Fruit fly (Drosophila melanogaster): ENCODE measurements around the gene kon.

Gene kon

dm6 chr2L:18442903-18443608 is 60.7 kb downstream of the kon start, which contains the start of gene RpS26 (continued):
- TF ChIP-seq wor (GFP tag; IDR thresholded peaks at IDR 0.05) (no peak), sim (GFP tag; IDR thresholded peaks at IDR 0.05) (no peak), CG5180 (GFP tag; optimal IDR thresholded peaks at IDR 0.05) (no peak), CG12155 (GFP tag; optimal IDR thresholded peaks at IDR 0.05) (peak; percentile 26), Rfx (GFP tag; IDR thresholded peaks at IDR 0.05) (peak; percentile 75), CG10209 (GFP tag; optimal IDR thresholded peaks at IDR 0.05) (peak; percentile 42), rib (GFP tag; IDR thresholded peaks at IDR 0.05) (no peak), ems (GFP tag; optimal IDR thresholded peaks at IDR 0.05) (peak; percentile 63), CG8924 (tag; optimal IDR thresholded peaks at IDR 0.05) (peak; percentile 51), Mes4 (GFP tag; optimal IDR thresholded peaks at IDR 0.05) (peak; percentile 62), Eip74EF (GFP tag; optimal IDR thresholded peaks at IDR 0.05) (no peak), CG10462 (GFP tag; optimal IDR thresholded peaks at IDR 0.05) (peak; percentile 38), p53 (GFP tag; optimal IDR thresholded peaks at IDR 0.05) (peak; percentile 52), CG6791 (GFP tag; IDR thresholded peaks at IDR 0.05; ENCODE audit: partially characterized antibody) (no peak), CG3407 (GFP tag; optimal IDR thresholded peaks at IDR 0.05) (peak; percentile 3), Max (GFP tag; optimal IDR thresholded peaks at IDR 0.05) (peak; percentile 71), lmd (GFP tag; IDR thresholded peaks at IDR 0.05) (peak; percentile 61), nom (GFP tag; optimal IDR thresholded peaks at IDR 0.05) (peak; percentile 46), CG11723 (GFP tag; optimal IDR thresholded peaks at IDR 0.05) (no peak), caup (GFP tag; optimal IDR thresholded peaks at IDR 0.05; ENCODE audit: severe bottlenecking) (peak; percentile 79), CG3281 (GFP tag; optimal IDR thresholded peaks at IDR 0.05) (peak; percentile 45), CG4360 (GFP tag; IDR thresholded peaks at IDR 0.05) (0 out of 2 replicates have a peak, but pooled peaks have one; percentile 8), CG15479 (GFP tag; optimal IDR thresholded peaks at IDR 0.05) (peak; percentile 14), CrebB (tag; optimal IDR thresholded peaks at IDR 0.05) (no peak), CG4854 (GFP tag; optimal IDR thresholded peaks at IDR 0.05) (peak; percentile 93), repo (GFP tag; optimal IDR thresholded peaks at IDR 0.05) (no peak), CG1647 (GFP tag; optimal IDR thresholded peaks at IDR 0.05) (peak; percentile 22), mam (GFP tag; optimal IDR thresholded peaks at IDR 0.05) (peak; percentile 63), cas (GFP tag; IDR thresholded peaks at IDR 0.05) (no peak), ftz-f1 (GFP tag; optimal IDR thresholded peaks at IDR 0.05) (peak; percentile 40), HmgZ (tag; optimal IDR thresholded peaks at IDR 0.05) (peak; percentile 16), chn (GFP tag; optimal IDR thresholded peaks at IDR 0.05) (peak; percentile 36), Dad (GFP tag; optimal IDR thresholded peaks at IDR 0.05) (peak; percentile 57), vvl (GFP tag; IDR thresholded peaks at IDR 0.05) (peak; percentile 55), Doc2 (GFP tag; IDR thresholded peaks at IDR 0.05) (no peak), Chrac-16 (GFP tag; optimal IDR thresholded peaks at IDR 0.05) (peak; percentile 34), CG18764 (GFP tag; optimal IDR thresholded peaks at IDR 0.05) (no peak), Blimp-1 (GFP tag; optimal IDR thresholded peaks at IDR 0.05) (no peak), CG17829 (tag; optimal IDR thresholded peaks at IDR 0.05) (peak; percentile 50), CG12769 (tag; optimal IDR thresholded peaks at IDR 0.05) (peak; percentile 22), CG7928 (GFP tag; optimal IDR thresholded peaks at IDR 0.05) (peak; percentile 81), Dip2 (GFP tag; IDR thresholded peaks at IDR 0.05) (no peak), Atf3 (GFP tag; optimal IDR thresholded peaks at IDR 0.05) (no peak), CG18262 (tag; optimal IDR thresholded peaks at IDR 0.05) (peak; percentile 43), chinmo (GFP tag; IDR thresholded peaks at IDR 0.05; ENCODE audit: partially characterized antibody) (no peak), CG14050 (GFP tag; IDR thresholded peaks at IDR 0.05) (0 out of 3 replicates have a peak, but pooled peaks have one; percentile 14), otp (GFP tag; IDR thresholded peaks at IDR 0.05) (peak; percentile 46; the same call in 2 of the 3 replicates), CG17385 (GFP tag; optimal IDR thresholded peaks at IDR 0.05) (peak; percentile 27), TFAM (GFP tag; optimal IDR thresholded peaks at IDR 0.05) (no peak)
